Worm (Caenorhabditis elegans) whole organism, young adult: ENCODE measurements around the gene F53F4.17.

Source experiments
- ama-1 ChIP-seq, 3 experiments: fragments of 150-350 bp in 1 of 3; sonication (generic microtip) in 2 of 3; optimal IDR thresholded peaks; 2 replicates each; lab custom pipeline; 2014 to 2018; ENCODE audit warnings: missing biosample characterization in 2 of 3, missing genetic modification characterization in 2 of 3, missing genetic modification reagents in 2 of 3
- ceh-79 ChIP-seq: sonication (generic microtip); optimal IDR thresholded peaks from 2 replicates; lab custom pipeline; 2017; ENCODE audit warnings: mild to moderate bottlenecking, missing genetic modification characterization, missing compliant biosample characterization
- snpc-3.4 ChIP-seq: sonication (generic microtip); optimal IDR thresholded peaks from 2 replicates; lab custom pipeline; 2017; ENCODE audit warnings: missing genetic modification characterization, mild to moderate bottlenecking, missing compliant biosample characterization, antibody characterized with exemption, moderate library complexity, missing genotype, missing genetic modification reagents
- unc-62 ChIP-seq: fragments of 150-350 bp; optimal IDR thresholded peaks from 2 replicates; lab custom pipeline; 2014; ENCODE audit warnings: missing biosample characterization, missing genetic modification reagents, missing genetic modification characterization
- ztf-25 ChIP-seq: fragments of 200-800 bp; sonication (Bioruptor generic); IDR thresholded peaks from 2 replicates; pipeline ENCODE4 v1.3.6; 2022; ENCODE audit warnings: missing genetic modification reagents, missing genetic modification characterization, missing compliant biosample characterization

DNA sequence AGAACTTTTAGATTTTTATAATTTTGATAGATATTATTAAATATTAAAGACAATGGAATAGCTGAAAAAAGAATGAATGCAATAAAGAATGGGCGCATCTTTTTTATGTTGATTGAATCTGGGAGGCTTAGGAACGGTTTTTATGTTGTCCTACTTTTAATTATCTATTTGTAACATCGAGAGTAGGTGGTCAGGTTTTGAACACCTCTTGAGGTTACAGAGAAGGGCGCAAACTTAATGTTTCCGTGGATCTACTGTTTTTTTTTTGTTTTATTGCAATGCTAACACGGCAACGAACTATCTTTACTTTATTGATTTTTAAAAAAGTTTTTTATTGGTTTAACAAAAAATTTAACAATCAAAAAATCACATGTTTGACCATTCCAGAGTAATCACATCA lies 25.9 kb downstream of the F53F4.17 start, which contains the start of gene F53F4.7:
- no peak for TF ChIP-seq ceh-79
- no peak for TF ChIP-seq ama-1 (optimal IDR thresholded peaks at IDR 0.05; lab: Kevin White, UChicago)
- TF ChIP-seq ama-1 (GFP tag; optimal IDR thresholded peaks at IDR 0.05; lab: Kevin White, UChicago), result no peak
- no peak for TF ChIP-seq snpc-3.4 (tag; lab: Kevin White, UChicago)
- no peak for TF ChIP-seq ztf-25 (GFP tag; lab: Robert Waterston, UW)
- no peak for TF ChIP-seq unc-62 (GFP tag; lab: Kevin White, UChicago)
